Worm (Caenorhabditis elegans) whole organism, young adult: ENCODE measurements around the gene clec-239.
A peak's percentile ranks its signal among the peaks of the same experiment; 100 is the strongest.

Source experiments
- B0035.1 ChIP-seq: sonication (generic microtip); optimal IDR thresholded peaks from 2 replicates; lab custom pipeline; 2016; ENCODE audit warnings: missing genetic modification characterization, mild to moderate bottlenecking, missing compliant biosample characterization, missing genotype, missing genetic modification reagents
- F10E7.11 ChIP-seq: sonication (generic microtip); optimal IDR thresholded peaks from 2 replicates; lab custom pipeline; 2017; ENCODE audit warnings: mild to moderate bottlenecking, missing genetic modification characterization, moderate library complexity, missing compliant biosample characterization
- F23B12.7 ChIP-seq: sonication (generic microtip); optimal IDR thresholded peaks from 2 replicates; lab custom pipeline; 2017; ENCODE audit warnings: missing genetic modification characterization, mild to moderate bottlenecking, missing compliant biosample characterization, antibody characterized with exemption, moderate library complexity; ENCODE audit not compliant: insufficient read depth
- F49E8.2 ChIP-seq: sonication (generic microtip); optimal IDR thresholded peaks from 3 replicates; lab custom pipeline; 2017; ENCODE audit warnings: missing genetic modification characterization, mild to moderate bottlenecking, missing compliant biosample characterization, antibody characterized with exemption, moderate library complexity; ENCODE audit not compliant: insufficient read depth
- T07F8.4 ChIP-seq: sonication (generic microtip); optimal IDR thresholded peaks from 2 replicates; lab custom pipeline; 2016; ENCODE audit warnings: mild to moderate bottlenecking, missing genetic modification characterization, moderate library complexity, missing compliant biosample characterization
- Y53G8AR.9 ChIP-seq: fragments of 200-800 bp; sonication (Bioruptor generic); conservative IDR thresholded peaks from 2 replicates; pipeline ENCODE4 v1.3.6; 2022; ENCODE audit warnings: missing genetic modification reagents, missing genetic modification characterization, missing compliant biosample characterization
- ZK185.1 ChIP-seq: sonication (generic microtip); optimal IDR thresholded peaks from 2 replicates; lab custom pipeline; 2016; ENCODE audit warnings: mild to moderate bottlenecking, missing genetic modification characterization, missing compliant biosample characterization; ENCODE audit not compliant: poor library complexity, severe bottlenecking
- attf-5 ChIP-seq: fragments of 200-800 bp; sonication (Bioruptor generic); optimal IDR thresholded peaks from 2 replicates; lab custom pipeline; 2018; ENCODE audit warnings: mild to moderate bottlenecking, missing genetic modification characterization, missing compliant biosample characterization
- attf-6 ChIP-seq: fragments of 200-800 bp; sonication (Bioruptor generic); IDR thresholded peaks from 2 replicates; pipeline ENCODE4 v1.3.6; 2022; ENCODE audit warnings: missing genetic modification reagents, missing genetic modification characterization, missing compliant biosample characterization
- cebp-1 ChIP-seq, 2 experiments: fragments of 200-800 bp in 1 of 2; sonication (Bioruptor generic) in 1 of 2; sonication (generic microtip) in 1 of 2; IDR thresholded peaks in 1 of 2; optimal IDR thresholded peaks in 1 of 2; 2 replicates each; pipeline versions ENCODE4 v1.3.6 to Lab custom; 2017 to 2022; ENCODE audit warnings: missing compliant biosample characterization in 2 of 2, missing genetic modification characterization in 2 of 2, mild to moderate bottlenecking in 1 of 2, missing genetic modification reagents in 1 of 2, moderate library complexity in 1 of 2
- ceh-100 ChIP-seq: fragments of 200-800 bp; sonication (Bioruptor generic); IDR thresholded peaks from 2 replicates; pipeline ENCODE4 v1.3.6; 2022; ENCODE audit warnings: missing genetic modification reagents, missing genetic modification characterization, missing compliant biosample characterization
- ceh-27 ChIP-seq: fragments of 200-800 bp; sonication (Bioruptor generic); optimal IDR thresholded peaks from 2 replicates; lab custom pipeline; 2018; ENCODE audit warnings: mild to moderate bottlenecking, missing genetic modification characterization, moderate library complexity, missing compliant biosample characterization
- ceh-79 ChIP-seq: sonication (generic microtip); optimal IDR thresholded peaks from 2 replicates; lab custom pipeline; 2017; ENCODE audit warnings: mild to moderate bottlenecking, missing genetic modification characterization, missing compliant biosample characterization
- ceh-91 ChIP-seq: fragments of 200-800 bp; sonication (Bioruptor generic); IDR thresholded peaks from 2 replicates; pipeline ENCODE4 v1.3.6; 2022; ENCODE audit warnings: missing genetic modification reagents, missing genetic modification characterization, missing compliant biosample characterization
- dox-1 ChIP-seq: fragments of 200-800 bp; sonication (Bioruptor generic); IDR thresholded peaks from 2 replicates; pipeline ENCODE4 v1.3.6; 2022; ENCODE audit warnings: missing genetic modification reagents, missing genetic modification characterization, missing compliant biosample characterization
- dpff-1 ChIP-seq: sonication (generic microtip); optimal IDR thresholded peaks from 2 replicates; lab custom pipeline; 2017; ENCODE audit warnings: mild to moderate bottlenecking, missing genetic modification characterization, missing compliant biosample characterization
- hlh-12 ChIP-seq: sonication (generic microtip); optimal IDR thresholded peaks from 2 replicates; lab custom pipeline; 2016; ENCODE audit warnings: missing genetic modification characterization, missing compliant biosample characterization
- lin-26 ChIP-seq: fragments of 200-800 bp; sonication (Bioruptor generic); IDR thresholded peaks from 2 replicates; pipeline ENCODE4 v1.3.6; 2022; ENCODE audit warnings: missing genetic modification reagents, missing genetic modification characterization, missing compliant biosample characterization
- lsl-1 ChIP-seq: fragments of 200-800 bp; sonication (Bioruptor generic); optimal IDR thresholded peaks from 2 replicates; lab custom pipeline; 2018; ENCODE audit warnings: mild to moderate bottlenecking, missing genetic modification characterization, moderate library complexity, missing compliant biosample characterization
- lsy-27 ChIP-seq: sonication (generic microtip); optimal IDR thresholded peaks from 2 replicates; lab custom pipeline; 2017; ENCODE audit warnings: missing genetic modification characterization, mild to moderate bottlenecking, missing compliant biosample characterization, antibody characterized with exemption, missing genotype, borderline replicate concordance; ENCODE audit not compliant: insufficient read depth
- madf-10 ChIP-seq: sonication (generic microtip); optimal IDR thresholded peaks from 2 replicates; lab custom pipeline; 2016; ENCODE audit warnings: mild to moderate bottlenecking, missing genetic modification characterization, missing compliant biosample characterization
- mes-4 ChIP-seq: sonication (generic microtip); optimal IDR thresholded peaks from 2 replicates; lab custom pipeline; 2016; ENCODE audit warnings: missing genotype, missing genetic modification characterization, missing compliant biosample characterization
- nfyb-1 ChIP-seq: fragments of 200-800 bp; sonication (Bioruptor generic); IDR thresholded peaks from 2 replicates; pipeline ENCODE4 v1.3.6; 2022; ENCODE audit warnings: missing genetic modification reagents, missing genetic modification characterization, missing compliant biosample characterization
- nhr-120 ChIP-seq: fragments of 200-800 bp; sonication (Bioruptor generic); IDR thresholded peaks from 2 replicates; pipeline ENCODE4 v1.3.6; 2022; ENCODE audit warnings: missing genetic modification characterization, missing compliant biosample characterization
- nhr-27 ChIP-seq: fragments of 200-800 bp; sonication (Bioruptor generic); optimal IDR thresholded peaks from 2 replicates; lab custom pipeline; 2018; ENCODE audit warnings: mild to moderate bottlenecking, missing genetic modification characterization, moderate library complexity, missing compliant biosample characterization
- nhr-80 ChIP-seq: sonication (generic microtip); optimal IDR thresholded peaks from 2 replicates; lab custom pipeline; 2016; ENCODE audit warnings: missing genetic modification characterization, missing compliant biosample characterization
- pbrm-1 ChIP-seq: fragments of 200-800 bp; sonication (Bioruptor generic); IDR thresholded peaks from 2 replicates; pipeline ENCODE4 v1.3.6; 2022; ENCODE audit warnings: missing genetic modification reagents, missing genetic modification characterization, missing compliant biosample characterization
- pha-4 ChIP-seq: fragments of 150-350 bp; sonication (generic microtip); optimal IDR thresholded peaks from 2 replicates; lab custom pipeline; 2014; ENCODE audit warnings: missing biosample characterization, missing genetic modification reagents, missing genetic modification characterization
- rcor-1 ChIP-seq: fragments of 200-800 bp; sonication (Bioruptor generic); IDR thresholded peaks from 2 replicates; pipeline ENCODE4 v1.3.6; 2022; ENCODE audit warnings: missing genetic modification reagents, missing genetic modification characterization, missing compliant biosample characterization
- sea-2 ChIP-seq: fragments of 200-800 bp; sonication (Bioruptor generic); IDR thresholded peaks from 2 replicates; pipeline ENCODE4 v1.3.6; 2022; ENCODE audit warnings: missing genetic modification characterization, missing compliant biosample characterization
- snpc-1.1 ChIP-seq: sonication (generic microtip); optimal IDR thresholded peaks from 2 replicates; lab custom pipeline; 2017; ENCODE audit warnings: missing genetic modification characterization, mild to moderate bottlenecking, missing compliant biosample characterization, antibody characterized with exemption, moderate library complexity, missing genotype, missing genetic modification reagents; ENCODE audit not compliant: insufficient read depth
- snpc-1.3 ChIP-seq: sonication (generic microtip); optimal IDR thresholded peaks from 2 replicates; lab custom pipeline; 2017; ENCODE audit warnings: missing genetic modification characterization, mild to moderate bottlenecking, missing compliant biosample characterization, antibody characterized with exemption, moderate library complexity, missing genotype, missing genetic modification reagents; ENCODE audit not compliant: insufficient read depth
- snpc-3.4 ChIP-seq: sonication (generic microtip); optimal IDR thresholded peaks from 2 replicates; lab custom pipeline; 2017; ENCODE audit warnings: missing genetic modification characterization, mild to moderate bottlenecking, missing compliant biosample characterization, antibody characterized with exemption, moderate library complexity, missing genotype, missing genetic modification reagents
- snpc-4 ChIP-seq, 5 experiments: fragments of 150-350 bp in 1 of 5; sonication (generic microtip) in 4 of 5; optimal IDR thresholded peaks; 2 replicates each; lab custom pipeline; 2014 to 2018; ENCODE audit warnings: missing genetic modification characterization in 5 of 5, missing biosample characterization in 3 of 5, antibody characterized with exemption in 2 of 5, mild to moderate bottlenecking in 2 of 5, missing compliant biosample characterization in 2 of 5, missing genotype in 2 of 5, moderate library complexity in 2 of 5, missing genetic modification reagents in 1 of 5
- somi-1 ChIP-seq: fragments of 200-800 bp; sonication (Bioruptor generic); optimal IDR thresholded peaks from 2 replicates; lab custom pipeline; 2018; ENCODE audit warnings: mild to moderate bottlenecking, missing genetic modification characterization, missing compliant biosample characterization
- tbp1 ChIP-seq: fragments of 200-800 bp; sonication (Bioruptor generic); optimal IDR thresholded peaks from 2 replicates; lab custom pipeline; 2018; ENCODE audit warnings: mild to moderate bottlenecking, missing genetic modification characterization, missing compliant biosample characterization
- tbx-9 ChIP-seq: sonication (generic microtip); optimal IDR thresholded peaks from 2 replicates; lab custom pipeline; 2016; ENCODE audit warnings: borderline replicate concordance, missing genetic modification characterization, inconsistent platforms, missing compliant biosample characterization
- xnd-1 ChIP-seq: sonication (generic microtip); optimal IDR thresholded peaks from 2 replicates; lab custom pipeline; 2016; ENCODE audit warnings: missing genotype, missing genetic modification reagents, missing genetic modification characterization, missing compliant biosample characterization
- ztf-18 ChIP-seq: sonication (generic microtip); optimal IDR thresholded peaks from 2 replicates; lab custom pipeline; 2016; ENCODE audit warnings: missing genotype, mild to moderate bottlenecking, missing genetic modification characterization, missing compliant biosample characterization
- ztf-25 ChIP-seq: fragments of 200-800 bp; sonication (Bioruptor generic); IDR thresholded peaks from 2 replicates; pipeline ENCODE4 v1.3.6; 2022; ENCODE audit warnings: missing genetic modification reagents, missing genetic modification characterization, missing compliant biosample characterization

The clec-239 gene

DNA sequence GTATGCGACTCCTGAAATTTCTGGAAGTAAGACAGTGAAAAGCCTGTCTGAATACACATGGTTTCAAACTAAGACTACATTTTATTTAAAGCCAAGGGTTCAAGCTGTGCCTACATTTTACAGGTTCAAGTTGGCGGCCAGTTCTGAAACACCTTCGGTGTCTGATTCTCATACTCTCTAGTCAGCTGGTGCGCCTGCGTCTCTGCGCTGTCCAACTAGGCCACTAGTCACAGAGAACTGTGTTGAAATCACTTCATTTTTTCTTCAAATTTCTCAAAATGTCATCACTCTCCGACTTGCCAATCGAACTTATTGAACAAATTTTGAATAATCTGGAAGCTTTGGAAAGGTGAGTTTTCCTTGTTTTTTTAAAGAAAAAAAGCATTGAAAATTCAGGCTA is 10.3 kb downstream of the clec-239 start, which contains the start of gene fbxa-90:
Gene fbxa-90 (plus strand): TSS at position 179 of the 400 bp plus-strand sequence.
- TF ChIP-seq ceh-27 (GFP tag; lab: Kevin White, UChicago) = no peak
- no peak for TF ChIP-seq snpc-4 (GFP tag; optimal IDR thresholded peaks at IDR 0.05; lab: Kevin White, UChicago)
- TF ChIP-seq snpc-4 (tag; optimal IDR thresholded peaks at IDR 0.05; lab: Kevin White, UChicago) = peak in 1 of 4 experiments; percentile 27
- peak; percentile 52; the same call in 1 of the 2 replicates for TF ChIP-seq cebp-1 (GFP tag; IDR thresholded peaks at IDR 0.05; lab: Robert Waterston, UW)
- no peak for TF ChIP-seq cebp-1 (tag; optimal IDR thresholded peaks at IDR 0.05; lab: Kevin White, UChicago)
- peak; percentile 67 for TF ChIP-seq attf-5 (GFP tag; lab: Kevin White, UChicago)

- TF ChIP-seq lsy-27 (tag; lab: Kevin White, UChicago) (no peak), nhr-80 (tag; lab: Kevin White, UChicago) (no peak), F10E7.11 (tag; lab: Kevin White, UChicago) (no peak), nhr-120 (no peak), ztf-25 (no peak), tbp1 (GFP tag; lab: Kevin White, UChicago) (no peak), snpc-1.1 (tag; lab: Kevin White, UChicago) (no peak), lsl-1 (GFP tag; lab: Kevin White, UChicago) (no peak), rcor-1 (GFP tag; lab: Robert Waterston, UW) (no peak), tbx-9 (no peak), nfyb-1 (GFP tag; lab: Robert Waterston, UW) (no peak), dox-1 (GFP tag; lab: Robert Waterston, UW) (no peak), snpc-4 (GFP tag; optimal IDR thresholded peaks at IDR 0.05; lab: Kevin White, UChicago) (no peak), snpc-4 (tag; optimal IDR thresholded peaks at IDR 0.05; lab: Kevin White, UChicago) (no peak)
These were observed 15.8 kb downstream of the clec-239 start, which contains the start of gene srh-119 for ce11 chrV:16972134-16972533. srh-119 (plus strand) TSS chrV:16972434.

ce11 chrV:16973338-16973737 is 17.0 kb downstream of the clec-239 start:
- TF ChIP-seq T07F8.4 (tag; lab: Kevin White, UChicago) = no peak
- TF ChIP-seq ztf-18 (tag; lab: Kevin White, UChicago) = no peak
- TF ChIP-seq pha-4 = no peak
- no peak for TF ChIP-seq nhr-27 (tag; lab: Kevin White, UChicago)
- no peak for TF ChIP-seq snpc-1.3 (tag; lab: Kevin White, UChicago)
- no peak for TF ChIP-seq F23B12.7 (tag; lab: Kevin White, UChicago)
- TF ChIP-seq ceh-100 (GFP tag; lab: Robert Waterston, UW) = no peak
- TF ChIP-seq ceh-91 (GFP tag; lab: Robert Waterston, UW) = no peak
- TF ChIP-seq ZK185.1 (tag; lab: Kevin White, UChicago) = no peak
- TF ChIP-seq B0035.1 (tag; lab: Kevin White, UChicago) = no peak
- no peak for TF ChIP-seq F49E8.2 (tag; lab: Kevin White, UChicago)
- TF ChIP-seq madf-10 (tag; lab: Kevin White, UChicago) = no peak
- no peak for TF ChIP-seq ceh-27 (GFP tag; lab: Kevin White, UChicago)
- TF ChIP-seq pbrm-1 (GFP tag; lab: Robert Waterston, UW) = no peak

DNA sequence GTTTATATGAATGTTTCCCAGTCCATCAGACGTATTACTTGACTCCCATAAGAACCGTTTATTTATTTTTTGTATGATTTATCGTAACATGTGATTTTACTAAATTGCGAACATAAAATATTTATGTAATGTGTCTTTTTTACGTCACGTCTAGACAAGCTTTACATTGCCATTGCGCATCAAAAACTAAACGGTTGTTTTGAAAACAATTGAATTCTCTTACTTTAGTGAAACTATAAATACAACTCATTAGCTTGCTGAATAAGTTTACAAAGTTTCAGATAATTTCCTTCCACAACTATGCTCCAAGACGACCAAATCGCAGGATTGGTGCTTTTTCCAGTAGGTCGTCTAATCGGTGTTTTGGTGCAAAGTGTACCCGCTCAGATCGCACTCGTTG is 18.6 kb downstream of the clec-239 start, which contains the start of gene srx-54:
Gene srx-54 (plus strand): TSS at position 301 of the 400 bp plus-strand sequence.
- no peak for TF ChIP-seq somi-1
- no peak for TF ChIP-seq snpc-3.4 (tag; lab: Kevin White, UChicago)
- no peak for TF ChIP-seq Y53G8AR.9 (GFP tag; lab: Robert Waterston, UW)
- no peak for TF ChIP-seq ceh-79 (tag; lab: Kevin White, UChicago)
- TF ChIP-seq F10E7.11 (tag; lab: Kevin White, UChicago) = no peak
- no peak for TF ChIP-seq lin-26 (GFP tag; lab: Robert Waterston, UW)
- TF ChIP-seq ZK185.1 (tag; lab: Kevin White, UChicago) = no peak
- TF ChIP-seq mes-4 = no peak
- no peak for TF ChIP-seq nhr-27 (tag; lab: Kevin White, UChicago)
- no peak for TF ChIP-seq attf-6 (GFP tag; lab: Robert Waterston, UW)
- no peak for TF ChIP-seq ztf-25
- no peak for TF ChIP-seq hlh-12
- no peak for TF ChIP-seq xnd-1 (tag; lab: Kevin White, UChicago)
- no peak for TF ChIP-seq dpff-1 (tag; lab: Kevin White, UChicago)
- no peak for TF ChIP-seq sea-2 (GFP tag; lab: Robert Waterston, UW)
- TF ChIP-seq, all 124 proteins: peak for 0
